Fruit fly (Drosophila melanogaster): Measurements from ENCODE around the gene scny.
A peak's percentile ranks its signal among the peaks of the same experiment; 100 is the strongest.

Gene scny

DNA sequence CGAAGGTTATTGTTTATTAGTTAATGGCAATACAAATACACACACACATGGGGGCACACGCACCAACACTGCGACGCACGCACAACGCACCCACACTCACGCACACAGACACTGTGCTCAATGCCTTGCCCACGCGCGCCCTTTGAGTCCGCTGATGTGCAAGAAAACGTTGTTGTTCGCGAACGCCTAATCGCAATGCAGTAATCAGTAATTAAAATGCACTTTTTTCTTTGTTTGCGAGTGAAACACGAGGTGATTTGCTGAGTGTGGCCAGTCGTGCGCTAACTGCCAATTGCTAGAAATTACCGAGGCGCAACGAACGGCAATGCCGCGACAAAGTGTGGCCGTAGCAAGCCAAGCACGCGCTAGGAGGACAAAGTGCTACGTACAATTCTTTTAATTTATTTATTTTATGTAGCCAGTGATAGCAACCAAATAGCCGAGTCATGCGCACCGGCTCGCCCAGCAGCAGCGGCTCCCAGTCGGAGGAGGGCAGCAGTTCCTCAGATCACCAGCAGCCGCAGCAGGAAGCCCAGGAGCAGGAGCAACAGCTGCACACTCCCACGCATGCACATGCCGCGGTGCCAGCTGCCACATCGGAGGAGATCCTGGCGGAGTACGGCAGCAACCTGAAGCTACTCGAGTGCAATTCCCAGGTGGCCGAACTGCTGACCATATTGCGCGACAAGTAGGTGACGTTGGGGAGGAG is 42.0 kb downstream of the scny start, which contains the start of the genes S6k and kri:
Gene S6k, minus strand, starts transcription at position 299 of the 709 bp plus-strand sequence.
Gene kri, plus strand, starts transcription at position 341 of the 709 bp plus-strand sequence.
- TF ChIP-seq Sox14 (GFP tag; optimal IDR thresholded peaks at IDR 0.05): peak; percentile 93
- no peak for TF ChIP-seq CG7368 (GFP tag; optimal IDR thresholded peaks at IDR 0.05)
- TF ChIP-seq CG10669 (GFP tag; optimal IDR thresholded peaks at IDR 0.05): no peak
- TF ChIP-seq vri (GFP tag; optimal IDR thresholded peaks at IDR 0.05): peak; percentile 91
- TF ChIP-seq CG3919 (GFP tag; optimal IDR thresholded peaks at IDR 0.05): peak; percentile 31
- TF ChIP-seq CG8119 (GFP tag; IDR thresholded peaks at IDR 0.05): no peak
- TF ChIP-seq OdsH (GFP tag; optimal IDR thresholded peaks at IDR 0.05): no peak
- peak; percentile 16 for TF ChIP-seq cyc (GFP tag; optimal IDR thresholded peaks at IDR 0.05)
- TF ChIP-seq Smox (GFP tag; optimal IDR thresholded peaks at IDR 0.05): peak; percentile 3
- TF ChIP-seq CG9139 (GFP tag; optimal IDR thresholded peaks at IDR 0.05): peak; percentile 14
- TF ChIP-seq topi (GFP tag; optimal IDR thresholded peaks at IDR 0.05): peak; percentile 36
- TF ChIP-seq Hr38 (GFP tag; optimal IDR thresholded peaks at IDR 0.05): no peak
- peak; percentile 56 for TF ChIP-seq CG16779 (tag; optimal IDR thresholded peaks at IDR 0.05)
- TF ChIP-seq CG6854 (GFP tag; optimal IDR thresholded peaks at IDR 0.05): peak; percentile 35
- peak; percentile 12 for TF ChIP-seq lz (GFP tag; optimal IDR thresholded peaks at IDR 0.05)
- peak; percentile 90 for TF ChIP-seq svp (GFP tag)
- TF ChIP-seq Eip75B (GFP tag; optimal IDR thresholded peaks at IDR 0.05): peak; percentile 28
- TF ChIP-seq dac (GFP tag; optimal IDR thresholded peaks at IDR 0.05): no peak
- TF ChIP-seq CG1621 (tag; optimal IDR thresholded peaks at IDR 0.05): peak; percentile 33
- peak; percentile 11 for TF ChIP-seq CG3032 (tag; optimal IDR thresholded peaks at IDR 0.05)
- TF ChIP-seq CG6808 (GFP tag; optimal IDR thresholded peaks at IDR 0.05): peak; percentile 33
- TF ChIP-seq Blimp-1 (GFP tag; optimal IDR thresholded peaks at IDR 0.05): no peak
- peak; percentile 49 to 72 for TF ChIP-seq ss (GFP tag; optimal IDR thresholded peaks at IDR 0.05)
- peak; percentile 17 for TF ChIP-seq CG32006 (GFP tag; optimal IDR thresholded peaks at IDR 0.05)
- peak; percentile 42; the same call in 1 of the 2 replicates for TF ChIP-seq CG15336 (GFP tag; IDR thresholded peaks at IDR 0.05)
- no peak for TF ChIP-seq Sox15 (GFP tag; optimal IDR thresholded peaks at IDR 0.05)
- peak; percentile 79 for TF ChIP-seq fkh (GFP tag; optimal IDR thresholded peaks at IDR 0.05)
- TF ChIP-seq Lpt (GFP tag; optimal IDR thresholded peaks at IDR 0.05): peak; percentile 4
- TF ChIP-seq Gug (GFP tag; IDR thresholded peaks at IDR 0.05): peak; percentile 35; the same call in 1 of the 2 replicates
- TF ChIP-seq CG10631 (GFP tag; optimal IDR thresholded peaks at IDR 0.05): no peak
- no peak for TF ChIP-seq CG11902 (GFP tag; optimal IDR thresholded peaks at IDR 0.05)
- TF ChIP-seq dsx (GFP tag; optimal IDR thresholded peaks at IDR 0.05; ENCODE audit: poor library complexity, severe bottlenecking): peak; percentile 43
- TF ChIP-seq Eip78C (GFP tag): peak; percentile 65
- peak; percentile 5 for TF ChIP-seq pdm3 (GFP tag; optimal IDR thresholded peaks at IDR 0.05)

DNA sequence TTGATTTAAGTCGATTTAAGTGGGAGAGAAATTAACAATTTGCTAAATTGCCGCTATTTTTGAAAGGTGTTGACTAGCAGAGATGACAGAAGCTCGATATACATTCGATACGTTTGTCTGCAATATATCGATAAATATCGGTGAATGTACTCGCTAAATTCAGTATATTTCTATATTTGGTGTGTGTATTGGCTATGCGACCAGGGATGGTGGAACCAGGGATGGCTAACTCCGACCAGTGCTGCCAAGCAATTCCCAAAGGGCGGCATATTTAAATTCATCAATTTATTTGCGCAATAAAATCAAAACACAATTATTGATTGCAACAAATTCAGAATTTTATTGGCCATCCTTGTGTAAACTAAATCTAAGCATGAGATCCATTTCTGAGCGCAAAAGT is 44.2 kb downstream of the scny start, which contains the start of gene mad2:
Gene mad2, minus strand, starts transcription at position 78 of the 400 bp plus-strand sequence.
- TF ChIP-seq CG8119 (GFP tag; IDR thresholded peaks at IDR 0.05): no peak
- no peak for TF ChIP-seq Lpt (GFP tag; optimal IDR thresholded peaks at IDR 0.05)
- no peak for TF ChIP-seq fd85E (GFP tag; optimal IDR thresholded peaks at IDR 0.05)
- TF ChIP-seq CG11294 (GFP tag; IDR thresholded peaks at IDR 0.05): no peak
- TF ChIP-seq CG6854 (GFP tag; optimal IDR thresholded peaks at IDR 0.05): no peak
- no peak for TF ChIP-seq Eip75B (GFP tag; optimal IDR thresholded peaks at IDR 0.05)
- TF ChIP-seq fkh (GFP tag; optimal IDR thresholded peaks at IDR 0.05): peak; percentile 53
- TF ChIP-seq CG6808 (GFP tag; optimal IDR thresholded peaks at IDR 0.05): peak; percentile 100
- TF ChIP-seq CG6276 (GFP tag; optimal IDR thresholded peaks at IDR 0.05): no peak
- no peak for TF ChIP-seq CG15336 (GFP tag; IDR thresholded peaks at IDR 0.05)

DNA sequence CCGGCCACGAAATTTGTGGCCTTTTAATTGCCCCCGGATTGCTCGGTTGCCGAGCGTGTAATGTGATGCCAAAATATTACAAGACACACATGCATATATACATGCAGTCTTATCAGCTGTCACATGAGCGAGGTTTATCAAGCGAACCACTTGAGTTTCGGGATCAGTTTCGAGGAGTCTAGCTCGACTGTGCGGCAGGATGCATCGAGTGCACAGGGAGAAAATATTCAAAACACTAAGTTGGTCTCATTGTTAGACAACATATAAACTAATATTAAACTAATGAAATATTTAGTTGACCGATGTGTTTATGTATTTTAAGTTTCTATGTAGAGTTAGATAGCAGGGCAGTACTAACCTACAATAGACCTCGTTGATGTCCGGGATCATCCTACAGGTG is 48.4 kb downstream of the scny start:
- TF ChIP-seq Eip75B (GFP tag; optimal IDR thresholded peaks at IDR 0.05): no peak
- peak; percentile 26 for TF ChIP-seq Eip78C (GFP tag)
- TF ChIP-seq svp (GFP tag): peak; percentile 67
- no peak for TF ChIP-seq fd59A (GFP tag; optimal IDR thresholded peaks at IDR 0.05)

Measured in whole organism, prepupa.